Worm (Caenorhabditis elegans): Measurements from ENCODE around the gene mrpl-1.

The mrpl-1 gene

DNA sequence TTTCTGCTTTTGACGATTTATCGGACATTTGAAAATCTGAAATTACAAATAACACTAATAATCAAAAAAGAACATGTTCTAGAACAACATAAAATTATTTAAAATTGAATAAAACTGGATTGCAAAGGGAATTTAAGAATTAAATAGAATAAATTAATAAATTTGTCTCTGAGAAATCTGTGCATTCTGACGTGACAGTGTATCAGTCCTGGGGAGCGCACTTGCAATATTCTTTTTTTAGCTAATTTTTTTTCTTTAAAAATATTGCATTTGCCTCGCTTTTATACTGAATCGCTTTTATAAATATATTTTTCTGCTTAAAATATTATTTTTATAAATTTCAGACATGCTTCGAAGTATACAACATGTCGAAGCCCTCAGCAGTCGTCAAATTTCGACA, at the start of gene mrpl-1, which contains the start of the genes emc-6 and mrps-24 (continued):
- no peak for TF ChIP-seq madf-8 (GFP tag; conservative IDR thresholded peaks at IDR 0.05)
- TF ChIP-seq xnd-1 (tag; optimal IDR thresholded peaks at IDR 0.05): no peak
- peak; percentile 23 for TF ChIP-seq tbp1 (GFP tag; optimal IDR thresholded peaks at IDR 0.05)
- TF ChIP-seq F23B12.7 (tag; optimal IDR thresholded peaks at IDR 0.05; ENCODE audit: insufficient read depth): peak; percentile 74
- no peak for TF ChIP-seq sdz-38 (tag; optimal IDR thresholded peaks at IDR 0.05)
- peak; percentile 1 for TF ChIP-seq efl-1 (GFP tag; optimal IDR thresholded peaks at IDR 0.05)
- TF ChIP-seq ZK185.1 (tag; optimal IDR thresholded peaks at IDR 0.05; ENCODE audit: poor library complexity, severe bottlenecking): peak; percentile 25
- no peak for TF ChIP-seq sea-2 (GFP tag; IDR thresholded peaks at IDR 0.05)
- no peak for TF ChIP-seq dox-1 (GFP tag; IDR thresholded peaks at IDR 0.05)

DNA sequence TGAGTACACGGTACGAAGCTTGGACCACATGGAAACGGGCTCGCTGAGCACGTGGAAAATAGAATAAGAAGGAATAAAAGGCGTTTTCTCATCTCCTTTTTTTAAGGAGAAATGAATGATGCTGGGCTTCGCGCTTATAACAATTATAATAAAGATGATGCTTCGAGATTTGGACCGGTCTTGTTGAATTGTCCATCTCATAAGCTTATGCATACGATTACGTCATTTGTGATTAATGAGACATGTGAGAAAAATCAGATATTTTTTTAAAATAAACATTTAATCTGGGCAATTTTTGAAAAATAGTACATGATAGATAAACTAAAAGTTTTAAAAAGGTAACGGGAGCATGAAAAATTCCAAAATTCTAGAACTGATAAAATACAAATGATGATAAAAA, 47.7 kb upstream of the mrpl-1 start, which contains the start of gene C46A5.4:
TSS of gene C46A5.4 (minus strand) at position 101 of the 400 bp plus-strand sequence.
- TF ChIP-seq dox-1 (GFP tag; IDR thresholded peaks at IDR 0.05) (no peak), sdz-38 (tag; optimal IDR thresholded peaks at IDR 0.05) (no peak), madf-10 (tag; optimal IDR thresholded peaks at IDR 0.05) (no peak), somi-1 (GFP tag; optimal IDR thresholded peaks at IDR 0.05) (no peak), mel-28 (tag; optimal IDR thresholded peaks at IDR 0.05; ENCODE audit: borderline replicate concordance) (no peak), B0261.1 (tag; optimal IDR thresholded peaks at IDR 0.05) (no peak), B0019.2 (GFP tag; conservative IDR thresholded peaks at IDR 0.05) (no peak), F33H1.4 (GFP tag; IDR thresholded peaks at IDR 0.05) (no peak), unc-62 (GFP tag; optimal IDR thresholded peaks at IDR 0.05) (no peak), ceh-100 (GFP tag; IDR thresholded peaks at IDR 0.05) (no peak), lag-1 (GFP tag; IDR thresholded peaks at IDR 0.05) (no peak), lsy-27 (tag; optimal IDR thresholded peaks at IDR 0.05; ENCODE audit: borderline replicate concordance, insufficient read depth) (no peak), snpc-1.1 (tag; optimal IDR thresholded peaks at IDR 0.05; ENCODE audit: insufficient read depth) (no peak), D2030.7 (GFP tag; IDR thresholded peaks at IDR 0.05) (no peak), Y56A3A.18 (GFP tag; IDR thresholded peaks at IDR 0.05) (no peak), aptf-3 (GFP tag; IDR thresholded peaks at IDR 0.05) (no peak), hlh-12 (tag; optimal IDR thresholded peaks at IDR 0.05) (no peak)

DNA sequence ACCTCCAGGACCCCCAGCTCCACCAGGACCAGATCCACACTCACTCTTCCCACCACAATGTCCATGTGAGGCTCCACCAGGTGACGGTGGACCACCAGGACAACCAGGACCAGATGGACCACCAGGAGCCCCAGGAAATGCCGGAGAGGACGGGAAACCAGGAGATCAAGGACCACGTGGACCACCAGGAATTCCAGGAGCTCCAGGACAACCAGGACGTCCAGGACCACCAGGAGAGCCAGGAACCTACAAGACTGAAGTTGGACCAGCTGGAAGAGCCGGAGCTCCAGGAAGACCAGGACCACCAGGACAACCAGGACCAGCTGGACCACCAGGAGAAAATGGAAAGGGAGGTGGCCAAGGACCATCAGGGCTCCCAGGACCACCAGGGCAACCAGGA, 44.6 kb upstream of the mrpl-1 start:
- no peak for TF ChIP-seq nfya-1 (tag; optimal IDR thresholded peaks at IDR 0.05; ENCODE audit: borderline replicate concordance, insufficient read depth)
- TF ChIP-seq egrh-3 (GFP tag; IDR thresholded peaks at IDR 0.05): peak; percentile 75; the same call in 1 of the 2 replicates

DNA sequence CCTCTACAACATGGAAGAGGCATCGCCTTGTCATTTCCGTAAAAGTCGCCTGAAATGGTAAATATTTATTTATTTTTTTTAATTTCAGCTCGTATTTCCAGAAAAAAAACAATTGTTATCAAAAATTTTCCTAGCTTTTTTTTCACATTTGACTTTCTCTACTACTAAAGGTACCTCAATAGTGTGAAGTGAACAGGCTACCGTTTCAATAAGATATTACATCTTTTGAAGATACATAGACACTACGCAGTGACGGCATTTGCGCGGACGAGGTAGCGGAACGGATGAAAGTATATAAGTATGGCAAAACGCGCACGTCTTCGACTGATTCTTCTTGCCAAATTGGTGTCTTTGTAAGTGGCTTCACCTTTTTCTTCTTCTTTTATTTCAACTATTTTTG, 43.6 kb upstream of the mrpl-1 start, which contains the start of gene col-14:
TSS of gene col-14 (plus strand) at position 301 of the 400 bp plus-strand sequence.
- TF ChIP-seq pha-4 (tag; optimal IDR thresholded peaks at IDR 0.05) (no peak), ceh-58 (GFP tag; IDR thresholded peaks at IDR 0.05) (no peak), gei-17 (GFP tag; optimal IDR thresholded peaks at IDR 0.05) (no peak), pbrm-1 (GFP tag; IDR thresholded peaks at IDR 0.05) (no peak), attf-6 (GFP tag; IDR thresholded peaks at IDR 0.05) (no peak), Y79H2A.3 (GFP tag; conservative IDR thresholded peaks at IDR 0.05) (no peak), T26A5.8 (tag; optimal IDR thresholded peaks at IDR 0.05) (no peak), sea-2 (GFP tag; IDR thresholded peaks at IDR 0.05) (no peak), B0019.2 (GFP tag; conservative IDR thresholded peaks at IDR 0.05) (no peak), lag-1 (GFP tag; IDR thresholded peaks at IDR 0.05) (no peak), nfyb-1 (GFP tag; IDR thresholded peaks at IDR 0.05) (no peak)
